Fruit fly (Drosophila melanogaster) Kc167 (cell line): ENCODE results near the gene CG31019.

Experiments
- Myc ChIP-seq: fragments of >200 bp; optimal IDR thresholded peaks from 2 replicates; lab custom pipeline; 2017; ENCODE audit warnings: missing external identifiers
- psq ChIP-seq: fragments of >200 bp; optimal IDR thresholded peaks from 2 replicates; lab custom pipeline; 2017; ENCODE audit warnings: missing external identifiers
- ttk ChIP-seq: sonication (Bioruptor generic); optimal IDR thresholded peaks from 2 replicates; lab custom pipeline; 2017; ENCODE audit warnings: missing external identifiers

- no peak for TF ChIP-seq psq (lab: Kevin White, UChicago)
- no peak for TF ChIP-seq Myc (lab: Kevin White, UChicago)
- no peak for TF ChIP-seq ttk
Observed at dm6 chr3R:30616098-30616857, 19.5 kb downstream of the CG31019 start.
